Fruit fly (Drosophila melanogaster) whole organism, adult: ENCODE measurements around the gene CG9672.

Source experiments
- CG11617 ChIP-seq: fragments of 200-800 bp; sonication (Bioruptor generic); optimal IDR thresholded peaks from 2 replicates; lab custom pipeline; 2017; ENCODE audit warnings: mild to moderate bottlenecking, missing biosample characterization, missing genetic modification reagents, missing genetic modification characterization
- CG12768 ChIP-seq: fragments of 200-800 bp; sonication (Bioruptor generic); optimal IDR thresholded peaks from 2 replicates; lab custom pipeline; 2017; ENCODE audit warnings: missing biosample characterization, missing genetic modification characterization, mild to moderate bottlenecking, moderate library complexity, missing genetic modification reagents
- CG14711 ChIP-seq: fragments of 200-800 bp; sonication (Bioruptor generic); optimal IDR thresholded peaks from 2 replicates; lab custom pipeline; 2018; ENCODE audit warnings: missing biosample characterization, mild to moderate bottlenecking, missing genetic modification characterization, moderate library complexity
- CG1620 ChIP-seq: fragments of 200-800 bp; sonication (Bioruptor generic); optimal IDR thresholded peaks from 2 replicates; lab custom pipeline; 2016; ENCODE audit warnings: missing biosample characterization, missing genetic modification characterization
- CG33017 ChIP-seq: fragments of 200-800 bp; sonication (Bioruptor generic); optimal IDR thresholded peaks from 2 replicates; lab custom pipeline; 2018; ENCODE audit warnings: missing biosample characterization, mild to moderate bottlenecking, missing genetic modification characterization, moderate library complexity
- CG5204 ChIP-seq: fragments of 200-800 bp; sonication (Bioruptor generic); optimal IDR thresholded peaks from 2 replicates; lab custom pipeline; 2016; ENCODE audit warnings: missing biosample characterization, missing genetic modification characterization
- CG7045 ChIP-seq: fragments of 200-800 bp; sonication (Bioruptor generic); optimal IDR thresholded peaks from 2 replicates; lab custom pipeline; 2017; ENCODE audit warnings: missing biosample characterization, mild to moderate bottlenecking, missing genetic modification characterization
- CG7101 ChIP-seq: fragments of 200-800 bp; sonication (Bioruptor generic); optimal IDR thresholded peaks from 2 replicates; lab custom pipeline; 2018; ENCODE audit warnings: missing biosample characterization, mild to moderate bottlenecking, missing genetic modification characterization, moderate library complexity
- Clk ChIP-seq: fragments of 200-800 bp; sonication (Bioruptor generic); optimal IDR thresholded peaks from 2 replicates; lab custom pipeline; 2017; ENCODE audit warnings: missing biosample characterization, missing genetic modification characterization
- Crg-1 ChIP-seq: fragments of 200-800 bp; sonication (Bioruptor generic); optimal IDR thresholded peaks from 2 replicates; lab custom pipeline; 2016; ENCODE audit warnings: missing biosample characterization, missing genetic modification characterization
- Hr96 ChIP-seq: fragments of 200-800 bp; sonication (Bioruptor generic); optimal IDR thresholded peaks from 2 replicates; lab custom pipeline; 2016; ENCODE audit warnings: missing biosample characterization, missing genetic modification characterization
- Mnt ChIP-seq: fragments of 200-800 bp; sonication (Bioruptor generic); optimal IDR thresholded peaks from 2 replicates; lab custom pipeline; 2016; ENCODE audit warnings: missing biosample characterization, mild to moderate bottlenecking, missing genetic modification characterization
- bab1 ChIP-seq: fragments of 200-800 bp; sonication (Bioruptor generic); optimal IDR thresholded peaks from 3 replicates; lab custom pipeline; 2019; ENCODE audit warnings: missing biosample characterization, mild to moderate bottlenecking, missing genetic modification characterization, moderate library complexity
- cic ChIP-seq: fragments of 200-800 bp; sonication (Bioruptor generic); optimal IDR thresholded peaks from 2 replicates; lab custom pipeline; 2017; ENCODE audit warnings: missing biosample characterization, mild to moderate bottlenecking, missing genetic modification characterization, moderate library complexity
- cnc ChIP-seq, 2 experiments: fragments of >200 bp; optimal IDR thresholded peaks; 2 replicates each; lab custom pipeline; 2017
- kay ChIP-seq: fragments of 200-800 bp; sonication (Bioruptor generic); peaks from one replicate; lab custom pipeline; 2016; ENCODE audit warnings: missing biosample characterization, missing genetic modification characterization, borderline replicate concordance
- ovo ChIP-seq: fragments of 200-800 bp; sonication (Bioruptor generic); optimal IDR thresholded peaks from 2 replicates; lab custom pipeline; 2016; ENCODE audit warnings: missing biosample characterization, missing genetic modification characterization
- pad ChIP-seq: fragments of 200-800 bp; sonication (Bioruptor generic); optimal IDR thresholded peaks from 3 replicates; lab custom pipeline; 2017; ENCODE audit warnings: missing biosample characterization, missing genetic modification characterization, mild to moderate bottlenecking, moderate library complexity, missing genetic modification reagents
- tj ChIP-seq: fragments of 200-800 bp; sonication (Bioruptor generic); optimal IDR thresholded peaks from 3 replicates; lab custom pipeline; 2017; ENCODE audit warnings: missing biosample characterization, mild to moderate bottlenecking, missing genetic modification characterization, moderate library complexity
- toe ChIP-seq: fragments of 200-800 bp; sonication (Bioruptor generic); optimal IDR thresholded peaks from 2 replicates; lab custom pipeline; 2016; ENCODE audit warnings: missing biosample characterization, missing genetic modification characterization

Gene CG9672

DNA sequence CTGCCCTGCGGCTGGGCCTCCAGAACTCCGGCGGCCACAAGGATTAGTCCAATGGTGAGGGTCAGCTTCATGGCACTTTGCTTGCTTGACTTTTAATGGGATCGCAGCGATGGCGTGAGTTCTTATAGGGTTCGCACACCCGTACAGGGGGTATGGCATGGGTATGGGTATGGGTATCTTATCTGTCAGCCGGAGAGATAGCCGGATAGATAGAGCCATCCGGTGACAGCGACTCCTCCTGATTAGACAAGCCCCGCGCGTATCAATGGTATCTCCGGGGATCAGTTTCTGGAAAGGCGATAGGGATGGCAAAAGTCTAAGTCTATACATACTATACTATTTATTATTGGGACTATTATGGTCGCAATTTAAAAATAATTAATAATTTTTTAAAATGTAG is at the start of gene CG9672:
TSS of gene CG9672 (minus strand) at position 101 of the 400 bp plus-strand sequence.
- TF ChIP-seq tj (GFP tag; lab: Kevin White, UChicago) (no peak), CG11617 (no peak), CG12768 (no peak), toe (GFP tag; lab: Kevin White, UChicago) (no peak), CG33017 (no peak), ovo (GFP tag; lab: Kevin White, UChicago) (no peak), Mnt (GFP tag; lab: Kevin White, UChicago) (no peak), kay (GFP tag; lab: Kevin White, UChicago) (no peak)

dm6 chrX:16753066-16753465 is 46.4 kb upstream of the CG9672 start:
- no peak for TF ChIP-seq CG14711 (tag; lab: Kevin White, UChicago)
- no peak for TF ChIP-seq CG11617
- TF ChIP-seq ovo (GFP tag; lab: Kevin White, UChicago): no peak
- no peak for TF ChIP-seq pad
- TF ChIP-seq Crg-1 (GFP tag; lab: Kevin White, UChicago): no peak
- no peak for TF ChIP-seq CG7045 (GFP tag; lab: Kevin White, UChicago)

- no peak for TF ChIP-seq CG12768
- peak; percentile 92 for TF ChIP-seq Hr96 (GFP tag; lab: Kevin White, UChicago)
- no peak for TF ChIP-seq Clk (GFP tag; lab: Kevin White, UChicago)
- peak; percentile 84 for TF ChIP-seq bab1 (GFP tag; lab: Kevin White, UChicago)
- peak; percentile 66 for TF ChIP-seq kay (GFP tag; lab: Kevin White, UChicago)
- peak; percentile 87 for TF ChIP-seq CG7101
- TF ChIP-seq toe (GFP tag; lab: Kevin White, UChicago): peak; percentile 67
- peak; percentile 46 for TF ChIP-seq tj (GFP tag; lab: Kevin White, UChicago)
- TF ChIP-seq Mnt (GFP tag; lab: Kevin White, UChicago): peak; percentile 74
- peak; percentile 70 for TF ChIP-seq Crg-1 (GFP tag; lab: Kevin White, UChicago)
- TF ChIP-seq CG33017: peak; percentile 7
- TF ChIP-seq CG11617: peak; percentile 75
- TF ChIP-seq pad: peak; percentile 56
- peak; percentile 22 for TF ChIP-seq cic (GFP tag; lab: Kevin White, UChicago)
- TF ChIP-seq ovo (GFP tag; lab: Kevin White, UChicago): peak; percentile 94
- TF ChIP-seq CG7045 (GFP tag; lab: Kevin White, UChicago): no peak
- peak; percentile 72 for TF ChIP-seq CG5204
- TF ChIP-seq cnc (optimal IDR thresholded peaks at IDR 0.05; lab: Kevin White, UChicago): no peak
- peak; percentile 78 for TF ChIP-seq CG14711 (tag; lab: Kevin White, UChicago)
- peak; percentile 90 for TF ChIP-seq CG1620 (GFP tag; lab: Kevin White, UChicago)
Measured at dm6 chrX:16751579-16752156, 45.0 kb upstream of the CG9672 start, which contains the start of gene goe. Gene goe, minus strand, starts transcription at chrX:16751910.

DNA sequence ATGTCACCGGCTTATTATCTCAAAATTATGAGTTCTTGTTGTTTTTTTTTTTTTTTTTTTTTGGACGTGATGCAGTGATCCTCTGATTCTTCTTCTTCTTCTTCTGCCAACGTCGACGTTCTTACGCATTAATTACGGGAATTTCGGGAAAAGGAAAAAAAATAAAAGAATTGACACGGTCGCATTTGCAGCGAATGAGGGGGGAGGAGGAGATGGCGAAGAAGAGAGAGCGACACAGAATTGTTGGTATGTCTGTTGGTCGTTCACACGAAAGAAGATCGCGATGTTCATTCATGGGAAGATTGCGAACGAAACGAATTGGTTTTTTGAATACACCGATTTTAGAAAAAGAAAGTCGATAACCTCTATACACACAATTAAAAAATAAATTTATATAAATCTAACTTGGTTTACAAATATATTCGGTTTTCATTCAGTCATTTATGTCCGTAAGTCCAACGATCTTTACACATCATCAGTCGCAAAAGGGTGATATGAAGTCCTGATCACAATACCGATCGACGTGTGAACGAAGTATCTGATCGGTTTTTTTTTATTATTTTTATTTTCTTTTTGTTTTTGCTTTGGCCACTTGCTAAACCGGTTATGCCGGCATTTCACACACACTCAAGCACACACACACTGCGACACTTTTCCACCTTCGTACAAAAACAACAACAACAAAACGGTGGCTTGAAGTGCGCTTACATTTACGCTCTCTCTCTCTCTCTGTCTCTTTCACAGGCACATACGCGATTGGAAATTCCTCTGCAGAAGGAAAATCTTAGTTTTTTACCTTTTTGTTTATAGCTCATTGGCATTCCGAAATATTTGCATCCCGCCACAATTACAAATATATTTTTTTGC is 44.3 kb upstream of the CG9672 start:
- TF ChIP-seq Hr96 (GFP tag; lab: Kevin White, UChicago) (peak; percentile 41), CG7045 (GFP tag; lab: Kevin White, UChicago) (peak; percentile 49), kay (GFP tag; lab: Kevin White, UChicago) (peak; percentile 79), CG33017 (peak; percentile 51), CG5204 (peak; percentile 40), Clk (GFP tag; lab: Kevin White, UChicago) (no peak), Mnt (GFP tag; lab: Kevin White, UChicago) (peak; percentile 12), CG7101 (peak; percentile 76), toe (GFP tag; lab: Kevin White, UChicago) (no peak), cnc (optimal IDR thresholded peaks at IDR 0.05; lab: Kevin White, UChicago) (no peak), bab1 (GFP tag; lab: Kevin White, UChicago) (peak; percentile 89), CG11617 (peak; percentile 63), pad (peak; percentile 57), tj (GFP tag; lab: Kevin White, UChicago) (peak; percentile 46), ovo (GFP tag; lab: Kevin White, UChicago) (no peak), CG1620 (GFP tag; lab: Kevin White, UChicago) (peak; percentile 22), Crg-1 (GFP tag; lab: Kevin White, UChicago) (no peak), CG14711 (tag; lab: Kevin White, UChicago) (peak; percentile 56), cic (GFP tag; lab: Kevin White, UChicago) (no peak), CG12768 (no peak)

DNA sequence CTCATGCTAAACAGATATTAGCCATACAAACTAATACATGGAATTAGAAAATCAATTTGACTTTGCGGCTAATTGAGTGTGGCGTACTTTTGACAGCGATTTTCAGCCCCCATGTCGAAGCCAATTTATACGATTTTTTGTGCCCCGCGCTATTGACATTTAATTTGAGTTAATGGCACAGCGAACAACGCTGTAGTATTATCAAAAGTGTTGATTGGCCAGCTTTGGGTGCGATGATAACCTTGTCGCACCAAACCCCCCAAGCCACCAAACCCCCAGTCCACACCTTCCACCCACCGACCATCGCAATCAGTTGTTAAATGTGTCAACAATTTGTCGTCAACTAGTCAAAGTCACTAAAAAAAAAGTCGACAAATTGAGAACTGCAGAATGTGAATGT is 42.6 kb upstream of the CG9672 start:
- TF ChIP-seq cic (GFP tag; lab: Kevin White, UChicago) (peak; percentile 28), tj (GFP tag; lab: Kevin White, UChicago) (peak; percentile 38), CG7101 (peak; percentile 20), cnc (optimal IDR thresholded peaks at IDR 0.05; lab: Kevin White, UChicago) (no peak), CG12768 (no peak), Mnt (GFP tag; lab: Kevin White, UChicago) (peak; percentile 5), Crg-1 (GFP tag; lab: Kevin White, UChicago) (no peak), toe (GFP tag; lab: Kevin White, UChicago) (no peak), ovo (GFP tag; lab: Kevin White, UChicago) (no peak)

DNA sequence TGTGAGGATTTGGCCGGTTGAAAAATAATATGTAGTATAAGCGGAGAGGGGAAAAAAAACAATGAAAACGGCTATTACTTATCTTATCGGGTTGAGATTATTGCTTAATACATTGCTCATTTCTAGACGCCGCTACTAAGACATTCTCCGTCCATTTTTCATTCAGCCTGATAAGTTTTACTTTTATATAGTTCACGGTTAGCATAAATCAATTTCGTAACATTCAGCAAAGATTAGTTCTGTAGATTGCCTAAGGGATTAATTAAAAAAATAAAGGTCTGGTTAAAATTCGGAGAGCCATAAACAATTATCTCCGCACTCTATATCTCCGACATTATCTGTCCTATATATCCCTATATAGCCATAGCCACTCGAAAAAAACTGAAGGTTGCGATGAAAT is 40.8 kb upstream of the CG9672 start:
- no peak for TF ChIP-seq cnc (optimal IDR thresholded peaks at IDR 0.05; lab: Kevin White, UChicago)
- no peak for TF ChIP-seq CG12768
- TF ChIP-seq CG5204: no peak
- no peak for TF ChIP-seq CG33017
- TF ChIP-seq Crg-1 (GFP tag; lab: Kevin White, UChicago): no peak
- TF ChIP-seq Mnt (GFP tag; lab: Kevin White, UChicago): no peak
- TF ChIP-seq toe (GFP tag; lab: Kevin White, UChicago): no peak
- TF ChIP-seq CG11617: no peak
- TF ChIP-seq bab1 (GFP tag; lab: Kevin White, UChicago): no peak
- TF ChIP-seq kay (GFP tag; lab: Kevin White, UChicago): no peak
